Fruit fly (Drosophila melanogaster) whole organism, pupa: ENCODE data around the gene Kap-alpha3.

Source experiments
- CG12605 ChIP-seq: fragments of 200-800 bp; sonication (Bioruptor generic); IDR thresholded peaks from 2 replicates; pipeline ENCODE4 v1.3.6; 2022; ENCODE audit warnings: missing biosample characterization, missing genetic modification characterization
- CG15710 ChIP-seq: fragments of 200-800 bp; sonication (Bioruptor generic); optimal IDR thresholded peaks from 2 replicates; lab custom pipeline; 2018; ENCODE audit warnings: missing biosample characterization, mild to moderate bottlenecking, missing genetic modification characterization, moderate library complexity
- fd96Ca ChIP-seq: fragments of 200-800 bp; sonication (Bioruptor generic); IDR thresholded peaks from 3 replicates; pipeline ENCODE4 v1.3.6; 2022; ENCODE audit warnings: missing biosample characterization, missing genetic modification characterization
- gl ChIP-seq: fragments of 200-800 bp; sonication (Bioruptor generic); optimal IDR thresholded peaks from 2 replicates; lab custom pipeline; 2018; ENCODE audit warnings: missing biosample characterization, mild to moderate bottlenecking, missing genetic modification characterization

- TF ChIP-seq gl (peak; percentile 22), CG15710 (tag; lab: Kevin White, UChicago) (peak; percentile 40), fd96Ca (GFP tag; lab: Robert Waterston, UW) (no peak), CG12605 (GFP tag; lab: Robert Waterston, UW) (no peak)
These were observed 23.0 kb upstream of the Kap-alpha3 start for dm6 chr3R:9600558-9600959.
